Fruit fly (Drosophila melanogaster) whole organism, embryonic: ENCODE data around the gene CG2841.

Source experiments
- CG10565 ChIP-seq: fragments of 200-800 bp; sonication (Bioruptor generic); optimal IDR thresholded peaks from 3 replicates; lab custom pipeline; 2016; ENCODE audit warnings: missing biosample characterization, mild to moderate bottlenecking, missing genetic modification characterization
- CG11093 ChIP-seq: fragments of 200-800 bp; sonication (Bioruptor generic); IDR thresholded peaks from 3 replicates; pipeline ENCODE4 v1.3.6; 2022; ENCODE audit warnings: missing biosample characterization, missing genetic modification characterization
- CG12071 ChIP-seq: fragments of 200-800 bp; sonication (Bioruptor generic); optimal IDR thresholded peaks from 3 replicates; lab custom pipeline; 2018; ENCODE audit warnings: missing biosample characterization, mild to moderate bottlenecking, missing genetic modification characterization
- CG1233 ChIP-seq: fragments of 200-800 bp; sonication (Bioruptor generic); optimal IDR thresholded peaks from 4 replicates; lab custom pipeline; 2018; ENCODE audit warnings: missing biosample characterization, mild to moderate bottlenecking, missing genetic modification characterization
- CG13123 ChIP-seq: fragments of 200-800 bp; sonication (Bioruptor generic); optimal IDR thresholded peaks from 2 replicates; lab custom pipeline; 2016; ENCODE audit warnings: missing biosample characterization, missing genetic modification characterization
- CG15073 ChIP-seq: fragments of 200-800 bp; sonication (Bioruptor generic); optimal IDR thresholded peaks from 2 replicates; lab custom pipeline; 2016; ENCODE audit warnings: missing biosample characterization, missing genetic modification characterization
- CG16863 ChIP-seq: fragments of 200-800 bp; sonication (Bioruptor generic); optimal IDR thresholded peaks from 3 replicates; lab custom pipeline; 2016; ENCODE audit warnings: missing biosample characterization, missing genetic modification characterization
- CG17612 ChIP-seq: fragments of 200-800 bp; sonication (Bioruptor generic); IDR thresholded peaks from 2 replicates; pipeline ENCODE4 v1.3.6; 2022; ENCODE audit warnings: missing biosample characterization, missing genetic modification characterization
- CG17829 ChIP-seq: fragments of 200-800 bp; optimal IDR thresholded peaks from 2 replicates; lab custom pipeline; 2019; ENCODE audit warnings: missing biosample characterization, mild to moderate bottlenecking, missing genetic modification characterization, moderate library complexity
- CG31388 ChIP-seq: fragments of 200-800 bp; sonication (Bioruptor generic); optimal IDR thresholded peaks from 2 replicates; lab custom pipeline; 2016; ENCODE audit warnings: missing biosample characterization, missing genetic modification characterization
- CG4328 ChIP-seq: fragments of 200-800 bp; sonication (Bioruptor generic); optimal IDR thresholded peaks from 3 replicates; lab custom pipeline; 2017; ENCODE audit warnings: missing biosample characterization, missing genetic modification reagents, missing genetic modification characterization
- CG7556 ChIP-seq: fragments of 200-800 bp; sonication (Bioruptor generic); optimal IDR thresholded peaks from 2 replicates; lab custom pipeline; 2017; ENCODE audit warnings: missing biosample characterization, mild to moderate bottlenecking, missing genetic modification characterization
- CG8281 ChIP-seq: fragments of 200-800 bp; sonication (Bioruptor generic); optimal IDR thresholded peaks from 2 replicates; lab custom pipeline; 2018; ENCODE audit warnings: missing biosample characterization, mild to moderate bottlenecking, missing genetic modification characterization, moderate library complexity
- CG8944 ChIP-seq: fragments of 200-800 bp; sonication (Bioruptor generic); optimal IDR thresholded peaks from 3 replicates; lab custom pipeline; 2016; ENCODE audit warnings: missing biosample characterization, missing genetic modification characterization
- CG9932 ChIP-seq: fragments of 200-800 bp; sonication (Bioruptor generic); IDR thresholded peaks from 2 replicates; pipeline ENCODE4 v1.3.6; 2022; ENCODE audit warnings: missing biosample characterization, missing genetic modification characterization
- Chrac-16 ChIP-seq: fragments of 200-800 bp; sonication (Bioruptor generic); optimal IDR thresholded peaks from 3 replicates; lab custom pipeline; 2016; ENCODE audit warnings: missing biosample characterization, missing genetic modification characterization
- CoRest ChIP-seq: fragments of 200-800 bp; sonication (Bioruptor generic); optimal IDR thresholded peaks from 3 replicates; lab custom pipeline; 2018; ENCODE audit warnings: missing biosample characterization, mild to moderate bottlenecking, missing genetic modification characterization, moderate library complexity
- CrebB ChIP-seq: fragments of 200-800 bp; sonication (Bioruptor generic); optimal IDR thresholded peaks from 3 replicates; lab custom pipeline; 2018; ENCODE audit warnings: missing biosample characterization, mild to moderate bottlenecking, missing genetic modification characterization
- D ChIP-seq, 2 experiments: fragments of 200-800 bp in 1 of 2; fragments of >200 bp in 1 of 2; sonication (Bioruptor generic) in 1 of 2; optimal IDR thresholded peaks; 2 replicates in 1 of 2; 3 replicates in 1 of 2; lab custom pipeline; 2017; ENCODE audit warnings: mild to moderate bottlenecking in 1 of 2, missing biosample characterization in 1 of 2, missing genetic modification characterization in 1 of 2, missing genetic modification reagents in 1 of 2
- Dfd ChIP-seq, 2 experiments: fragments of >200 bp; optimal IDR thresholded peaks; 2 replicates each; lab custom pipeline; 2017; ENCODE audit warnings: missing biosample characterization in 2 of 2, missing genetic modification characterization in 2 of 2
- E2f2 ChIP-seq: fragments of 200-800 bp; sonication (Bioruptor generic); IDR thresholded peaks from 2 replicates; pipeline ENCODE4 v1.3.6; 2022; ENCODE audit warnings: missing biosample characterization, missing genetic modification characterization
- Ets65A ChIP-seq: fragments of 200-800 bp; sonication (Bioruptor generic); peaks from one replicate; lab custom pipeline; 2016; ENCODE audit warnings: missing biosample characterization, missing genetic modification characterization
- Fer3 ChIP-seq: fragments of 200-800 bp; sonication (Bioruptor generic); optimal IDR thresholded peaks from 2 replicates; lab custom pipeline; 2018; ENCODE audit warnings: missing biosample characterization, mild to moderate bottlenecking, missing genetic modification characterization, moderate library complexity
- HHEX ChIP-seq: fragments of 200-800 bp; sonication (Bioruptor generic); optimal IDR thresholded peaks from 3 replicates; lab custom pipeline; 2017; ENCODE audit warnings: missing biosample characterization, mild to moderate bottlenecking, missing genetic modification characterization, missing genetic modification reagents
- Mad ChIP-seq: fragments of 200-800 bp; sonication (Bioruptor generic); optimal IDR thresholded peaks from 2 replicates; lab custom pipeline; 2016; ENCODE audit warnings: missing biosample characterization, missing genetic modification characterization
- Nf-YA ChIP-seq: fragments of 200-800 bp; sonication (Bioruptor generic); IDR thresholded peaks from 2 replicates; pipeline ENCODE4 v1.3.6; 2022; ENCODE audit warnings: missing biosample characterization, missing genetic modification characterization
- Scr ChIP-seq: fragments of 200-800 bp; sonication (Bioruptor generic); IDR thresholded peaks from 2 replicates; pipeline ENCODE4 v1.3.6; 2022; ENCODE audit warnings: missing biosample characterization, missing genetic modification characterization; ENCODE audit not compliant: partially characterized antibody
- Side ChIP-seq: fragments of 200-800 bp; sonication (Bioruptor generic); optimal IDR thresholded peaks from 2 replicates; lab custom pipeline; 2016; ENCODE audit warnings: missing biosample characterization, missing genetic modification characterization
- Ssrp ChIP-seq: fragments of 200-800 bp; sonication (Bioruptor generic); optimal IDR thresholded peaks from 2 replicates; lab custom pipeline; 2018; ENCODE audit warnings: missing biosample characterization, mild to moderate bottlenecking, missing genetic modification characterization, moderate library complexity
- TFAM ChIP-seq: fragments of 200-800 bp; sonication (Bioruptor generic); optimal IDR thresholded peaks from 2 replicates; lab custom pipeline; 2017; ENCODE audit warnings: missing biosample characterization, missing genetic modification characterization, inconsistent platforms
- YL-1 ChIP-seq: fragments of 200-800 bp; sonication (Bioruptor generic); optimal IDR thresholded peaks from 3 replicates; lab custom pipeline; 2017; ENCODE audit warnings: missing biosample characterization, mild to moderate bottlenecking, missing genetic modification characterization
- al ChIP-seq: fragments of 200-800 bp; sonication (Bioruptor generic); IDR thresholded peaks from 2 replicates; pipeline ENCODE4 v1.3.6; 2022; ENCODE audit warnings: missing biosample characterization, missing genetic modification characterization
- chif ChIP-seq, 2 experiments: fragments of 200-800 bp; sonication (Bioruptor generic); optimal IDR thresholded peaks; 3 replicates each; lab custom pipeline; 2016; ENCODE audit warnings: missing biosample characterization in 2 of 2, missing genetic modification characterization in 2 of 2
- en ChIP-seq: fragments of 200-800 bp; sonication (Bioruptor generic); optimal IDR thresholded peaks from 2 replicates; lab custom pipeline; 2016; ENCODE audit warnings: missing biosample characterization, missing genetic modification characterization
- fd96Cb ChIP-seq: fragments of 200-800 bp; sonication (Bioruptor generic); optimal IDR thresholded peaks from 2 replicates; lab custom pipeline; 2018; ENCODE audit warnings: missing biosample characterization, mild to moderate bottlenecking, missing genetic modification characterization, moderate library complexity
- gce ChIP-seq: fragments of 200-800 bp; sonication (Bioruptor generic); IDR thresholded peaks from 3 replicates; pipeline ENCODE4 v1.3.6; 2022; ENCODE audit warnings: missing biosample characterization, missing genetic modification characterization
- ind ChIP-seq: fragments of 200-800 bp; sonication (Bioruptor generic); optimal IDR thresholded peaks from 3 replicates; lab custom pipeline; 2016; ENCODE audit warnings: missing biosample characterization, missing genetic modification characterization
- inv ChIP-seq: fragments of 200-800 bp; sonication (Bioruptor generic); IDR thresholded peaks from 2 replicates; pipeline ENCODE4 v1.3.6; 2022; ENCODE audit warnings: missing biosample characterization, missing genetic modification characterization; ENCODE audit not compliant: partially characterized antibody
- lbe ChIP-seq: fragments of 200-800 bp; sonication (Bioruptor generic); optimal IDR thresholded peaks from 2 replicates; lab custom pipeline; 2016; ENCODE audit warnings: missing biosample characterization, mild to moderate bottlenecking, missing genetic modification characterization
- lilli ChIP-seq: fragments of 200-800 bp; sonication (Bioruptor generic); optimal IDR thresholded peaks from 3 replicates; lab custom pipeline; 2016; ENCODE audit warnings: missing biosample characterization, missing genetic modification characterization
- org-1 ChIP-seq: fragments of 200-800 bp; sonication (Bioruptor generic); optimal IDR thresholded peaks from 2 replicates; lab custom pipeline; 2017; ENCODE audit warnings: missing biosample characterization, missing genetic modification characterization
- pfk ChIP-seq: fragments of 200-800 bp; sonication (Bioruptor generic); optimal IDR thresholded peaks from 2 replicates; lab custom pipeline; 2018; ENCODE audit warnings: missing biosample characterization, mild to moderate bottlenecking, missing genetic modification characterization, moderate library complexity
- pnt ChIP-seq: fragments of 200-800 bp; sonication (Bioruptor generic); optimal IDR thresholded peaks from 3 replicates; lab custom pipeline; 2016; ENCODE audit warnings: missing biosample characterization, missing genetic modification characterization
- psq ChIP-seq: fragments of 200-800 bp; sonication (Bioruptor generic); optimal IDR thresholded peaks from 2 replicates; lab custom pipeline; 2017; ENCODE audit warnings: missing biosample characterization, missing genetic modification characterization
- ro ChIP-seq: fragments of 200-800 bp; sonication (Bioruptor generic); IDR thresholded peaks from 2 replicates; pipeline ENCODE4 v1.3.6; 2022; ENCODE audit warnings: missing biosample characterization, missing genetic modification characterization
- scrt ChIP-seq: fragments of 200-800 bp; sonication (Bioruptor generic); optimal IDR thresholded peaks from 2 replicates; lab custom pipeline; 2018; ENCODE audit warnings: missing biosample characterization, mild to moderate bottlenecking, missing genetic modification characterization, moderate library complexity
- sima ChIP-seq: fragments of 200-800 bp; sonication (Bioruptor generic); optimal IDR thresholded peaks from 2 replicates; lab custom pipeline; 2016; ENCODE audit warnings: missing biosample characterization, missing genetic modification characterization
- tin ChIP-seq: fragments of 200-800 bp; sonication (Bioruptor generic); optimal IDR thresholded peaks from 3 replicates; lab custom pipeline; 2016; ENCODE audit warnings: missing biosample characterization, missing genetic modification characterization
- vfl ChIP-seq: fragments of 200-800 bp; sonication (Bioruptor generic); optimal IDR thresholded peaks from 2 replicates; lab custom pipeline; 2016; ENCODE audit warnings: missing biosample characterization, missing genetic modification characterization
- wek ChIP-seq: fragments of 200-800 bp; sonication (Bioruptor generic); optimal IDR thresholded peaks from 3 replicates; lab custom pipeline; 2018; ENCODE audit warnings: missing biosample characterization, mild to moderate bottlenecking, missing genetic modification characterization, moderate library complexity

CG2841 gene

DNA sequence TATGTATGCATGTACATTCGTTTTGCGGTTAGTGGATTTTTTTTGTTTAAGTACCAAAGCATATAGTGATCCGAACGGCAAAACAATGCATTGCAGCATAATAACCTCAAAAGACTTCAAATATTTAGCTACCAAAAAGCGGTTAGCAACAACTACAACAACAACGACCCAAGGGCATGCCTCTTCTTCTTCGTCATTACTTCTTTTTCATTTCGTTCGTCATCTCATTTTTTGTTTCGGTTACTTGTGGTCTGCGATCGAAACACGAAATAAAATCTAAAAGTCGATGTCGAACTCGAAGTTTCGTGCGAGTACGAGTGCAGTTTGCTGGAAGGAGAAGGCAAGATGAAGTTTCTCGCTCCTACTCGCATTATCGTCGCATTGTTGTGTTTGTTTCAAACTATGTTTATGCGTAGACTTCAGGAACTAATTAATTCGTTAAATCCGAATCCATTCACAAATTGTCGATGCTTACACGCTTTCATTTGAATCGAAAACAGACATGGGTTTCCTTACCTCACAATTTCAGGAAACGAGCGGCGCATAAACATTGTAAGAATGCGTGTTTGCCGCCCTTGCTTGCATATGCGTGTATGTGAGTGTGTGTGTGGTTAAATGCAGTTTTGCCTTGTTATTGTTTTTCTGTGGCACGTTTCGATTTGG, 67.3 kb downstream of the CG2841 start (continued):
- TF ChIP-seq YL-1 (peak; percentile 5), D (optimal IDR thresholded peaks at IDR 0.05; lab: Kevin White, UChicago) (peak; percentile 7), D (GFP tag; optimal IDR thresholded peaks at IDR 0.05; lab: Kevin White, UChicago) (peak; percentile 81), CG31388 (GFP tag; lab: Kevin White, UChicago) (peak; percentile 11), pfk (GFP tag; lab: Kevin White, UChicago) (no peak), ind (GFP tag; lab: Kevin White, UChicago) (peak; percentile 65), Chrac-16 (GFP tag; lab: Kevin White, UChicago) (peak; percentile 70), E2f2 (peak; percentile 65), inv (GFP tag; lab: Robert Waterston, UW) (no peak), lbe (peak; percentile 91), CG8944 (GFP tag; lab: Kevin White, UChicago) (peak; percentile 70), CG17612 (0 out of 2 replicates have a peak, but pooled peaks have one; percentile 34), CG7556 (peak; percentile 72), CG10565 (GFP tag; lab: Kevin White, UChicago) (no peak), org-1 (peak; percentile 80), wek (peak; percentile 73), Dfd (GFP tag; optimal IDR thresholded peaks at IDR 0.05; lab: Kevin White, UChicago) (no peak), Mad (GFP tag; lab: Kevin White, UChicago) (peak; percentile 70), CG11093 (GFP tag; lab: Robert Waterston, UW) (peak; percentile 49; the same call in 1 of the 3 replicates), Side (GFP tag; lab: Kevin White, UChicago) (peak; percentile 87), pnt (GFP tag; lab: Kevin White, UChicago) (peak; percentile 77), CG15073 (GFP tag; lab: Kevin White, UChicago) (peak; percentile 42), CrebB (tag; lab: Kevin White, UChicago) (peak; percentile 73), lilli (GFP tag; lab: Kevin White, UChicago) (peak; percentile 75), ro (no peak), fd96Cb (tag; lab: Kevin White, UChicago) (peak; percentile 79), vfl (peak; percentile 29), Nf-YA (peak; percentile 66), CG17829 (peak; percentile 93), CG9932 (GFP tag; lab: Robert Waterston, UW) (no peak), Scr (GFP tag; lab: Robert Waterston, UW) (no peak), en (GFP tag; lab: Kevin White, UChicago) (peak; percentile 67), CoRest (peak; percentile 76), sima (GFP tag; lab: Kevin White, UChicago) (peak; percentile 5), CG16863 (GFP tag; lab: Kevin White, UChicago) (peak; percentile 81), al (GFP tag; lab: Robert Waterston, UW) (no peak), CG1233 (peak; percentile 60), tin (GFP tag; lab: Kevin White, UChicago) (peak; percentile 80), TFAM (GFP tag; lab: Kevin White, UChicago) (peak; percentile 58), CG12071 (GFP tag; lab: Kevin White, UChicago) (peak; percentile 78), gce (GFP tag; lab: Robert Waterston, UW) (peak; percentile 85), psq (peak; percentile 40), scrt (GFP tag; lab: Kevin White, UChicago) (peak; percentile 45), CG8281 (tag; lab: Kevin White, UChicago) (peak; percentile 3), Ets65A (peak; percentile 92), CG4328 (GFP tag; lab: Kevin White, UChicago) (no peak), Fer3 (tag; lab: Kevin White, UChicago) (peak; percentile 65), HHEX (GFP tag; lab: Kevin White, UChicago) (peak; percentile 64), chif (GFP tag; optimal IDR thresholded peaks at IDR 0.05; lab: Kevin White, UChicago) (peak; percentile 74 to 81), Ssrp (tag; lab: Kevin White, UChicago) (peak; percentile 82), CG13123 (GFP tag; lab: Kevin White, UChicago) (peak; percentile 60)
